Fruit fly (Drosophila melanogaster): Measurements from ENCODE around the gene CG9338.
A peak's percentile ranks its signal among the peaks of the same experiment; 100 is the strongest.

- TF ChIP-seq Met (GFP tag; optimal IDR thresholded peaks at IDR 0.05) (peak; percentile 7), Hr39 (GFP tag; optimal IDR thresholded peaks at IDR 0.05) (no peak), esn (GFP tag; optimal IDR thresholded peaks at IDR 0.05) (peak; percentile 34)
Observed at dm6 chr2L:20829755-20830396, 35.1 kb upstream of the CG9338 start.
